Worm (Caenorhabditis elegans): ENCODE results near the gene T04B2.3.

DNA sequence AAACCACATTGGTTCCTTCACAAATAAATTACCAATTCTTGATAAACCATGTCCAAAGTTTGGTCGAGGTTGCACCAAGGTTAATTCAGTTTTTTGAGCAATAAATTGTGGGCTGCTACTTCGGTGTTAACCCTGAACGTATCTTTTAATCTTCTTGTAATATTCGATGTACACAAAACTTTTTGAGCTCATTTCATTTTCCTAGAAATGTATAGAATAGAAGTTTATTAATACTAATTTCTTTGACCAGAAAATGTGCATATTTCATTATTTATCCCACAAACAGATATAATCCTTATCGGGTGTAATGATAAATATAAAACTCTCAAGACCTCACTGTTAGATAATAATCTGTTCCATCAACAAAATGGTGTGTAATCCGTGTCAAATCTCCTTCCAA, 16.7 kb downstream of the T04B2.3 start:
- TF ChIP-seq elt-3 (tag; optimal IDR thresholded peaks at IDR 0.05): no peak
- TF ChIP-seq blmp-1 (tag; optimal IDR thresholded peaks at IDR 0.05; ENCODE audit: insufficient read depth): no peak
- TF ChIP-seq snpc-4 (tag; optimal IDR thresholded peaks at IDR 0.05): no peak
- TF ChIP-seq unc-39 (tag; optimal IDR thresholded peaks at IDR 0.05): no peak

Measured in whole organism, L2 larva.